Worm (Caenorhabditis elegans): ENCODE results near the gene T13C2.2.
A peak's percentile ranks its signal among the peaks of the same experiment; 100 is the strongest.

Gene T13C2.2

DNA sequence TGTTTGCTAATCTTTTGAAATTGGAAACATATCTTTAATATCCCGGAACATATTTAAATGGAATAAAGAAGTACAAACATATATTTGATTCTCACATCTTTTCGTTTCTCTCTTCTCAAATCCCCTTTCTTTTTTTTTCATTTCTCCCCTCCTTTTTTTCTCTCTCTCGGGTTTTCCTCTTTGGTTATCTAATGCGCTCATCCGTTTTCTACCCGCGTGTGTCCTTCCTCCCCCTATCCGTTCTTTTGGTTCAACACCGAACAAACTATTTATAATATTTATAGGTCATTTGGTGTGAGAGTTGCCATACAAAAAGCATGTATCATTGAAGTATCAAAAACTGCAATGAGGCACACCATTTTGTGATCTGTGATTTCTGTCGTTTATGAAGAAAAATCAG, 31.9 kb downstream of the T13C2.2 start (continued):
- TF ChIP-seq nhr-48 (tag; optimal IDR thresholded peaks at IDR 0.05) (peak; percentile 23), dmd-9 (GFP tag; IDR thresholded peaks at IDR 0.05) (no peak), zag-1 (tag; optimal IDR thresholded peaks at IDR 0.05) (no peak), ama-1 (optimal IDR thresholded peaks at IDR 0.05) (no peak), nhr-41 (GFP tag; IDR thresholded peaks at IDR 0.05) (no peak), lin-13 (GFP tag; optimal IDR thresholded peaks at IDR 0.05) (no peak), dpl-1 (GFP tag; optimal IDR thresholded peaks at IDR 0.05) (no peak), ctbp-1 (GFP tag; IDR thresholded peaks at IDR 0.05) (peak; percentile 77), nhr-102 (tag; optimal IDR thresholded peaks at IDR 0.05) (no peak), dmd-6 (GFP tag; IDR thresholded peaks at IDR 0.05) (peak; percentile 53), ZK337.2 (GFP tag; IDR thresholded peaks at IDR 0.05) (no peak), fos-1 (tag; optimal IDR thresholded peaks at IDR 0.05) (no peak), zip-11 (GFP tag; IDR thresholded peaks at IDR 0.05) (no peak), ztf-11 (tag; optimal IDR thresholded peaks at IDR 0.05) (no peak), saeg-2 (GFP tag; IDR thresholded peaks at IDR 0.05) (no peak), lsy-2 (tag; optimal IDR thresholded peaks at IDR 0.05) (peak in 1 of 2 experiments; percentile 67), nhr-42 (GFP tag; IDR thresholded peaks at IDR 0.05) (no peak), lin-39 (tag; optimal IDR thresholded peaks at IDR 0.05) (no peak), hlh-30 (tag; optimal IDR thresholded peaks at IDR 0.05; ENCODE audit: insufficient read depth) (peak; percentile 5), skn-1 (tag; optimal IDR thresholded peaks at IDR 0.05) (no peak), nhr-28 (tag; optimal IDR thresholded peaks at IDR 0.05) (peak; percentile 51), rbr-2 (tag; optimal IDR thresholded peaks at IDR 0.05) (no peak), attf-4 (tag; optimal IDR thresholded peaks at IDR 0.05) (no peak), ces-1 (GFP tag; optimal IDR thresholded peaks at IDR 0.05) (no peak)

DNA sequence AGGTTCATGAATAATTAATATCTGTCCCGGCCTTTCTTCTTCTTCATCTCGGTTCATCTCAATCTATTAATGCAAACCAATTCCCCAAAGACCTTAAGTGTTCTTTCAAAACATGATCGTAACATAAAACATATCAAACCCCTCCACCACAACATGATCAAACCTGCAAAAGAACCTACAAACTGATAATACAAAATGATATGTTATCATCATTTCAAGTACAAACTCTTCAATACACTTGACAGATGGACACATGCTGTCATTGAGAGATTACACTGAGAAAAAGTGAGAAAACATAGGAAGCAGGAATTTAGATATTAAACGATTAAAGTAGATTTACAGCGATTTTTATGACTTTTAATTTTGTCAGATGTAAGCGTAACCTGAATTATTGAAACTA, 32.5 kb downstream of the T13C2.2 start:
- no peak for TF ChIP-seq nhr-102 (tag; optimal IDR thresholded peaks at IDR 0.05)
- peak; percentile 61 for TF ChIP-seq mxl-3 (GFP tag; optimal IDR thresholded peaks at IDR 0.05)
- peak; percentile 73 for TF ChIP-seq hlh-11 (tag; optimal IDR thresholded peaks at IDR 0.05)
- TF ChIP-seq nhr-77 (tag; optimal IDR thresholded peaks at IDR 0.05): peak; percentile 51
- no peak for TF ChIP-seq snpc-4 (tag; optimal IDR thresholded peaks at IDR 0.05)
- no peak for TF ChIP-seq attf-4 (tag; optimal IDR thresholded peaks at IDR 0.05)
- TF ChIP-seq mep-1 (tag; optimal IDR thresholded peaks at IDR 0.05): no peak
- TF ChIP-seq nhr-10 (tag; optimal IDR thresholded peaks at IDR 0.05): no peak
- TF ChIP-seq daf-16 (GFP tag; optimal IDR thresholded peaks at IDR 0.05): no peak
- TF ChIP-seq daf-16 (tag; optimal IDR thresholded peaks at IDR 0.05): peak; percentile 45
- no peak for TF ChIP-seq daf-8 (GFP tag; IDR thresholded peaks at IDR 0.05)
- no peak for TF ChIP-seq F26F4.8 (GFP tag; conservative IDR thresholded peaks at IDR 0.05)
- TF ChIP-seq Y48G9A.11 (GFP tag; IDR thresholded peaks at IDR 0.05): no peak
- peak; percentile 96 for TF ChIP-seq nhr-28 (tag; optimal IDR thresholded peaks at IDR 0.05)
- no peak for TF ChIP-seq spr-1 (tag; optimal IDR thresholded peaks at IDR 0.05)
- no peak for TF ChIP-seq zag-1 (tag; optimal IDR thresholded peaks at IDR 0.05)
- TF ChIP-seq hlh-30 (tag; optimal IDR thresholded peaks at IDR 0.05; ENCODE audit: insufficient read depth): peak; percentile 41
- TF ChIP-seq ceh-20 (GFP tag; IDR thresholded peaks at IDR 0.05): peak; percentile 35; the same call in 1 of the 2 replicates
- no peak for TF ChIP-seq mes-2 (tag; optimal IDR thresholded peaks at IDR 0.05; ENCODE audit: poor library complexity, severe bottlenecking)
- no peak for TF ChIP-seq mxl-2 (GFP tag; conservative IDR thresholded peaks at IDR 0.05)
- no peak for TF ChIP-seq lin-13 (GFP tag; optimal IDR thresholded peaks at IDR 0.05)
- peak; percentile 92 for TF ChIP-seq dmd-6 (GFP tag; IDR thresholded peaks at IDR 0.05)
- TF ChIP-seq aha-1 (tag): peak; percentile 92
- TF ChIP-seq T20F7.1 (GFP tag; optimal IDR thresholded peaks at IDR 0.05): peak; percentile 8
- TF ChIP-seq daf-12 (tag; optimal IDR thresholded peaks at IDR 0.05): no peak
- TF ChIP-seq mdt-29 (GFP tag; IDR thresholded peaks at IDR 0.05): no peak
- peak; percentile 93 for TF ChIP-seq pqm-1 (tag; optimal IDR thresholded peaks at IDR 0.05)
- TF ChIP-seq nhr-48 (tag; optimal IDR thresholded peaks at IDR 0.05): no peak
- no peak for TF ChIP-seq ZK337.2 (GFP tag; IDR thresholded peaks at IDR 0.05)
- TF ChIP-seq mdl-1 (tag; optimal IDR thresholded peaks at IDR 0.05): peak in 1 of 2 experiments; percentile 57
- TF ChIP-seq nhr-11 (tag; optimal IDR thresholded peaks at IDR 0.05): no peak
- no peak for TF ChIP-seq lin-15B (tag; optimal IDR thresholded peaks at IDR 0.05)
- no peak for TF ChIP-seq ama-1 (optimal IDR thresholded peaks at IDR 0.05)
- TF ChIP-seq nhr-42 (GFP tag; IDR thresholded peaks at IDR 0.05): no peak
- TF ChIP-seq unc-62 (GFP tag; optimal IDR thresholded peaks at IDR 0.05 in 1 of 2): peak in 1 of 2 experiments; percentile 90
- TF ChIP-seq unc-62 (tag; optimal IDR thresholded peaks at IDR 0.05): no peak
- no peak for TF ChIP-seq dpl-1 (GFP tag; optimal IDR thresholded peaks at IDR 0.05)
- TF ChIP-seq dve-1 (tag; optimal IDR thresholded peaks at IDR 0.05; ENCODE audit: insufficient read depth): peak; percentile 58
- TF ChIP-seq nhr-6 (tag; optimal IDR thresholded peaks at IDR 0.05): peak; percentile 18
